Worm (Caenorhabditis elegans) whole organism, L1 larva: Measurements from ENCODE around the gene cth-2.

Experiments used
- C16A3.4 ChIP-seq: fragments of 150-350 bp; optimal IDR thresholded peaks from 2 replicates; lab custom pipeline; 2014; ENCODE audit warnings: missing biosample characterization, missing genetic modification characterization
- Y116A8C.19 ChIP-seq: sonication (generic microtip); optimal IDR thresholded peaks from 2 replicates; lab custom pipeline; 2016; ENCODE audit warnings: missing compliant biosample characterization, missing genetic modification characterization, borderline replicate concordance
- alr-1 ChIP-seq: fragments of 200-800 bp; sonication (Bioruptor generic); optimal IDR thresholded peaks from 2 replicates; lab custom pipeline; 2018; ENCODE audit warnings: borderline replicate concordance, mild to moderate bottlenecking, missing genetic modification characterization, missing compliant biosample characterization
- blmp-1 ChIP-seq: fragments of 150-350 bp; optimal IDR thresholded peaks from 2 replicates; lab custom pipeline; 2014; ENCODE audit warnings: missing biosample characterization, missing genetic modification characterization
- efl-1 ChIP-seq, 4 experiments: fragments of 150-350 bp; optimal IDR thresholded peaks in 3 of 4; peaks in 1 of 4; 1 replicate in 1 of 4; 2 replicates in 3 of 4; lab custom pipeline; 2014; ENCODE audit warnings: missing biosample characterization in 2 of 4, missing genetic modification characterization in 2 of 4, missing genetic modification reagents in 2 of 4
- egl-27 ChIP-seq, 2 experiments: fragments of 150-350 bp in 1 of 2; sonication (generic microtip); optimal IDR thresholded peaks; 3 replicates each; lab custom pipeline; 2017 to 2018; ENCODE audit warnings: missing biosample characterization in 2 of 2, missing genetic modification characterization in 2 of 2, missing genetic modification reagents in 2 of 2
- elt-3 ChIP-seq, 6 experiments: fragments of 150-350 bp in 1 of 6; sonication (generic microtip); optimal IDR thresholded peaks; 2 replicates each; lab custom pipeline; 2017 to 2018; ENCODE audit warnings: missing biosample characterization in 6 of 6, missing genetic modification characterization in 6 of 6, inconsistent platforms in 1 of 6
- fos-1 ChIP-seq: fragments of 150-350 bp; optimal IDR thresholded peaks from 2 replicates; lab custom pipeline; 2014; ENCODE audit warnings: missing biosample characterization, missing genetic modification characterization
- grh-1 ChIP-seq: fragments of 200-800 bp; sonication (Bioruptor generic); IDR thresholded peaks from 2 replicates; pipeline ENCODE4 v1.3.6; 2022; ENCODE audit warnings: missing genetic modification reagents, missing genetic modification characterization, missing compliant biosample characterization
- hlh-17 ChIP-seq: fragments of 200-800 bp; sonication (Bioruptor generic); optimal IDR thresholded peaks from 2 replicates; lab custom pipeline; 2018; ENCODE audit warnings: missing genetic modification characterization, mild to moderate bottlenecking, missing compliant biosample characterization, moderate library complexity, borderline replicate concordance
- hpl-2 ChIP-seq: fragments of 150-350 bp; optimal IDR thresholded peaks from 2 replicates; lab custom pipeline; 2014; ENCODE audit warnings: missing biosample characterization, missing genetic modification reagents, missing genetic modification characterization
- irx-1 ChIP-seq: sonication (generic microtip); optimal IDR thresholded peaks from 2 replicates; lab custom pipeline; 2016; ENCODE audit warnings: missing genetic modification characterization, missing compliant biosample characterization
- lin-13 ChIP-seq: fragments of 150-350 bp; optimal IDR thresholded peaks from 2 replicates; lab custom pipeline; 2014; ENCODE audit warnings: missing biosample characterization, missing genetic modification reagents, missing genetic modification characterization
- lin-15B ChIP-seq: fragments of 150-350 bp; sonication (generic microtip); optimal IDR thresholded peaks from 3 replicates; lab custom pipeline; 2014; ENCODE audit warnings: missing biosample characterization, missing genetic modification characterization
- lin-35 ChIP-seq, 2 experiments: fragments of 150-350 bp; optimal IDR thresholded peaks; 2 replicates each; lab custom pipeline; 2014; ENCODE audit warnings: missing biosample characterization in 2 of 2, missing genetic modification characterization in 2 of 2, missing genetic modification reagents in 2 of 2
- mab-9 ChIP-seq: fragments of 200-800 bp; sonication (Bioruptor generic); IDR thresholded peaks from 2 replicates; pipeline ENCODE4 v1.3.6; 2022; ENCODE audit warnings: missing genetic modification reagents, missing genetic modification characterization, missing compliant biosample characterization
- mdl-1 ChIP-seq, 2 experiments: fragments of 150-350 bp; optimal IDR thresholded peaks; 2 replicates each; lab custom pipeline; 2014 to 2017; ENCODE audit warnings: missing biosample characterization in 2 of 2, missing genetic modification characterization in 2 of 2, inconsistent platforms in 1 of 2
- mep-1 ChIP-seq: fragments of 150-350 bp; optimal IDR thresholded peaks from 2 replicates; lab custom pipeline; 2014; ENCODE audit warnings: missing biosample characterization, missing genetic modification characterization
- nhr-237 ChIP-seq: fragments of 150-350 bp; optimal IDR thresholded peaks from 2 replicates; lab custom pipeline; 2014; ENCODE audit warnings: missing biosample characterization, missing genetic modification characterization
- nhr-47 ChIP-seq: sonication (generic microtip); optimal IDR thresholded peaks from 2 replicates; lab custom pipeline; 2016; ENCODE audit warnings: mild to moderate bottlenecking, missing genetic modification characterization, moderate library complexity, missing compliant biosample characterization
- nhr-71 ChIP-seq: sonication (generic microtip); optimal IDR thresholded peaks from 2 replicates; lab custom pipeline; 2016; ENCODE audit warnings: mild to moderate bottlenecking, missing genetic modification characterization, moderate library complexity, missing compliant biosample characterization
- nhr-76 ChIP-seq: sonication (generic microtip); optimal IDR thresholded peaks from 2 replicates; lab custom pipeline; 2017; ENCODE audit warnings: missing biosample characterization, missing genetic modification characterization
- nhr-90 ChIP-seq: sonication (generic microtip); optimal IDR thresholded peaks from 2 replicates; lab custom pipeline; 2016; ENCODE audit warnings: mild to moderate bottlenecking, missing genetic modification characterization, missing compliant biosample characterization; ENCODE audit not compliant: poor library complexity
- pax-3 ChIP-seq: fragments of 200-800 bp; sonication (Bioruptor generic); optimal IDR thresholded peaks from 2 replicates; lab custom pipeline; 2018; ENCODE audit warnings: mild to moderate bottlenecking, missing genetic modification characterization, moderate library complexity, missing compliant biosample characterization
- pqm-1 ChIP-seq: sonication (generic microtip); optimal IDR thresholded peaks from 3 replicates; lab custom pipeline; 2017; ENCODE audit warnings: missing biosample characterization, missing genetic modification characterization
- rnt-1 ChIP-seq: sonication (generic microtip); optimal IDR thresholded peaks from 2 replicates; lab custom pipeline; 2016; ENCODE audit warnings: mild to moderate bottlenecking, missing genetic modification characterization, moderate library complexity, missing compliant biosample characterization
- skn-1 ChIP-seq: fragments of 150-350 bp; optimal IDR thresholded peaks from 2 replicates; lab custom pipeline; 2014; ENCODE audit warnings: missing biosample characterization, missing genetic modification characterization
- snpc-4 ChIP-seq: fragments of 150-350 bp; optimal IDR thresholded peaks from 2 replicates; lab custom pipeline; 2014; ENCODE audit warnings: missing biosample characterization, missing genetic modification characterization
- snu-23 ChIP-seq: sonication (generic microtip); optimal IDR thresholded peaks from 2 replicates; lab custom pipeline; 2016; ENCODE audit warnings: missing genetic modification characterization, missing compliant biosample characterization
- sox-4 ChIP-seq: sonication (generic microtip); optimal IDR thresholded peaks from 2 replicates; lab custom pipeline; 2016; ENCODE audit warnings: missing genetic modification characterization, missing compliant biosample characterization
- sptf-1 ChIP-seq: fragments of 150-350 bp; optimal IDR thresholded peaks from 2 replicates; lab custom pipeline; 2014; ENCODE audit warnings: missing biosample characterization, missing genetic modification characterization
- sup-37 ChIP-seq: fragments of 200-800 bp; sonication (Bioruptor generic); optimal IDR thresholded peaks from 2 replicates; lab custom pipeline; 2018; ENCODE audit warnings: mild to moderate bottlenecking, missing genetic modification characterization, missing compliant biosample characterization
- unc-30 ChIP-seq: sonication (generic microtip); optimal IDR thresholded peaks from 2 replicates; lab custom pipeline; 2017; ENCODE audit warnings: missing biosample characterization, missing genetic modification characterization
- unc-62 ChIP-seq: fragments of 150-350 bp; optimal IDR thresholded peaks from 2 replicates; lab custom pipeline; 2014; ENCODE audit warnings: missing biosample characterization, missing genetic modification reagents, missing genetic modification characterization
- unc-98 ChIP-seq: fragments of 200-800 bp; sonication (Bioruptor generic); IDR thresholded peaks from 2 replicates; pipeline ENCODE4 v1.3.6; 2022; ENCODE audit warnings: missing genetic modification characterization, missing compliant biosample characterization
- vab-15 ChIP-seq: sonication (generic microtip); optimal IDR thresholded peaks from 2 replicates; lab custom pipeline; 2017; ENCODE audit warnings: missing genotype, mild to moderate bottlenecking, missing genetic modification characterization, missing compliant biosample characterization
- zip-4 ChIP-seq: fragments of 200-800 bp; sonication (Bioruptor generic); optimal IDR thresholded peaks from 2 replicates; lab custom pipeline; 2018; ENCODE audit warnings: mild to moderate bottlenecking, missing genetic modification characterization, moderate library complexity, missing compliant biosample characterization

Gene cth-2

ce11 chrII:7072590-7073536, 15.1 kb upstream of the cth-2 start (continued):
- TF ChIP-seq nhr-47 (peak; percentile 84), unc-62 (GFP tag; lab: Kevin White, UChicago) (no peak), nhr-90 (tag; lab: Kevin White, UChicago) (peak; percentile 80), nhr-71 (tag; lab: Kevin White, UChicago) (peak; percentile 84), hlh-17 (no peak)

ce11 chrII:7072315-7072589, 14.5 kb upstream of the cth-2 start, which contains the start of gene kars-1:
TSS of gene kars-1 (minus strand) at chrII:7072415.
- no peak for TF ChIP-seq vab-15 (tag; lab: Kevin White, UChicago)
- no peak for TF ChIP-seq pqm-1
- no peak for TF ChIP-seq alr-1
- TF ChIP-seq hpl-2, result no peak
- no peak for TF ChIP-seq snpc-4
- no peak for TF ChIP-seq unc-30 (tag; lab: Kevin White, UChicago)
- no peak for TF ChIP-seq grh-1
- TF ChIP-seq nhr-237 (tag; lab: Kevin White, UChicago), result no peak
- TF ChIP-seq mdl-1 (tag; optimal IDR thresholded peaks at IDR 0.05; lab: Kevin White, UChicago), result no peak
- no peak for TF ChIP-seq sup-37 (GFP tag; lab: Kevin White, UChicago)
- no peak for TF ChIP-seq egl-27 (tag; optimal IDR thresholded peaks at IDR 0.05; lab: Kevin White, UChicago)
- no peak for TF ChIP-seq zip-4 (GFP tag; lab: Kevin White, UChicago)
- TF ChIP-seq lin-35 (GFP tag; optimal IDR thresholded peaks at IDR 0.05; lab: Kevin White, UChicago), result no peak
- TF ChIP-seq pax-3 (tag; lab: Kevin White, UChicago), result no peak
- TF ChIP-seq unc-98, result no peak
- TF ChIP-seq nhr-76 (tag; lab: Kevin White, UChicago), result no peak
- TF ChIP-seq lin-13 (GFP tag; lab: Kevin White, UChicago), result no peak
- TF ChIP-seq sox-4 (tag; lab: Kevin White, UChicago), result no peak
- no peak for TF ChIP-seq skn-1 (tag; lab: Kevin White, UChicago)

- TF ChIP-seq mep-1 (tag; lab: Kevin White, UChicago) (no peak), elt-3 (tag; optimal IDR thresholded peaks at IDR 0.05; lab: Kevin White, UChicago) (no peak), efl-1 (optimal IDR thresholded peaks at IDR 0.05; lab: Kevin White, UChicago) (no peak), efl-1 (GFP tag; optimal IDR thresholded peaks at IDR 0.05 in 1 of 2; lab: Kevin White, UChicago) (peak in 1 of 2 experiments; percentile 91)
These were observed 12.7 kb upstream of the cth-2 start for ce11 chrII:7070434-7070833.

- TF ChIP-seq Y116A8C.19 (tag; lab: Kevin White, UChicago) (no peak), mab-9 (GFP tag; lab: Robert Waterston, UW) (no peak), skn-1 (tag; lab: Kevin White, UChicago) (no peak), irx-1 (tag; lab: Kevin White, UChicago) (no peak)
These were observed 12.1 kb upstream of the cth-2 start, which contains the start of gene him-14 for ce11 chrII:7069866-7070265. TSS of gene him-14 (minus strand) at chrII:7069966.

ce11 chrII:7065391-7065790, 7.6 kb upstream of the cth-2 start, which contains the start of gene nos-2:
TSS of gene nos-2 (plus strand) at chrII:7065618.
- no peak for TF ChIP-seq lin-15B (tag; lab: Kevin White, UChicago)
- TF ChIP-seq zip-4 (GFP tag; lab: Kevin White, UChicago), result no peak
- TF ChIP-seq pax-3 (tag; lab: Kevin White, UChicago), result no peak
- TF ChIP-seq hlh-17, result no peak
- no peak for TF ChIP-seq fos-1 (tag; lab: Kevin White, UChicago)
- TF ChIP-seq rnt-1 (tag; lab: Kevin White, UChicago), result no peak
- no peak for TF ChIP-seq blmp-1 (tag; lab: Kevin White, UChicago)
- no peak for TF ChIP-seq sptf-1
- TF ChIP-seq snu-23 (GFP tag; lab: Kevin White, UChicago), result no peak
- no peak for TF ChIP-seq vab-15 (tag; lab: Kevin White, UChicago)
- TF ChIP-seq snpc-4, result no peak
- no peak for TF ChIP-seq C16A3.4 (tag; lab: Kevin White, UChicago)
- TF ChIP-seq egl-27 (tag; optimal IDR thresholded peaks at IDR 0.05; lab: Kevin White, UChicago), result no peak
